Worm (Caenorhabditis elegans) whole organism, L1 larva: ENCODE measurements around the gene Y116F11B.2.

Source experiments
- alr-1 ChIP-seq: fragments of 200-800 bp; sonication (Bioruptor generic); optimal IDR thresholded peaks from 2 replicates; lab custom pipeline; 2018; ENCODE audit warnings: borderline replicate concordance, mild to moderate bottlenecking, missing genetic modification characterization, missing compliant biosample characterization
- aly-2 ChIP-seq: fragments of 150-350 bp; optimal IDR thresholded peaks from 2 replicates; lab custom pipeline; 2014; ENCODE audit warnings: missing biosample characterization, missing genetic modification characterization
- blmp-1 ChIP-seq: fragments of 150-350 bp; optimal IDR thresholded peaks from 2 replicates; lab custom pipeline; 2014; ENCODE audit warnings: missing biosample characterization, missing genetic modification characterization
- ceh-82 ChIP-seq, 3 experiments: fragments of 150-350 bp in 1 of 3; sonication (generic microtip) in 2 of 3; optimal IDR thresholded peaks; 2 replicates each; lab custom pipeline; 2014 to 2017; ENCODE audit warnings: missing biosample characterization in 3 of 3, missing genetic modification characterization in 3 of 3
- ceh-90 ChIP-seq: sonication (generic microtip); optimal IDR thresholded peaks from 2 replicates; lab custom pipeline; 2016; ENCODE audit warnings: missing genetic modification characterization, missing compliant biosample characterization
- dpl-1 ChIP-seq, 3 experiments: fragments of 150-350 bp in 2 of 3; sonication (generic microtip) in 1 of 3; optimal IDR thresholded peaks; 2 replicates each; lab custom pipeline; 2014 to 2017; ENCODE audit warnings: missing biosample characterization in 3 of 3, missing genetic modification characterization in 3 of 3, missing genetic modification reagents in 3 of 3
- dsc-1 ChIP-seq: sonication (generic microtip); optimal IDR thresholded peaks from 2 replicates; lab custom pipeline; 2016; ENCODE audit warnings: mild to moderate bottlenecking, missing genetic modification characterization, missing compliant biosample characterization
- egl-27 ChIP-seq, 2 experiments: fragments of 150-350 bp in 1 of 2; sonication (generic microtip); optimal IDR thresholded peaks; 3 replicates each; lab custom pipeline; 2017 to 2018; ENCODE audit warnings: missing biosample characterization in 2 of 2, missing genetic modification characterization in 2 of 2, missing genetic modification reagents in 2 of 2
- elt-2 ChIP-seq: sonication (generic microtip); optimal IDR thresholded peaks from 2 replicates; lab custom pipeline; 2016; ENCODE audit warnings: missing genetic modification characterization, mild to moderate bottlenecking, inconsistent platforms, missing compliant biosample characterization, missing genetic modification reagents
- fkh-10 ChIP-seq: sonication (generic microtip); optimal IDR thresholded peaks from 2 replicates; lab custom pipeline; 2017; ENCODE audit warnings: missing biosample characterization, missing genetic modification reagents, missing genetic modification characterization
- fkh-4 ChIP-seq: sonication (generic microtip); optimal IDR thresholded peaks from 2 replicates; lab custom pipeline; 2016; ENCODE audit warnings: missing compliant biosample characterization, missing genetic modification characterization, borderline replicate concordance
- fos-1 ChIP-seq: fragments of 150-350 bp; optimal IDR thresholded peaks from 2 replicates; lab custom pipeline; 2014; ENCODE audit warnings: missing biosample characterization, missing genetic modification characterization
- grh-1 ChIP-seq: fragments of 200-800 bp; sonication (Bioruptor generic); IDR thresholded peaks from 2 replicates; pipeline ENCODE4 v1.3.6; 2022; ENCODE audit warnings: missing genetic modification reagents, missing genetic modification characterization, missing compliant biosample characterization
- hlh-17 ChIP-seq: fragments of 200-800 bp; sonication (Bioruptor generic); optimal IDR thresholded peaks from 2 replicates; lab custom pipeline; 2018; ENCODE audit warnings: missing genetic modification characterization, mild to moderate bottlenecking, missing compliant biosample characterization, moderate library complexity, borderline replicate concordance
- hlh-4 ChIP-seq: sonication (generic microtip); optimal IDR thresholded peaks from 2 replicates; lab custom pipeline; 2016; ENCODE audit warnings: mild to moderate bottlenecking, missing genetic modification characterization, missing compliant biosample characterization
- lin-13 ChIP-seq: fragments of 150-350 bp; optimal IDR thresholded peaks from 2 replicates; lab custom pipeline; 2014; ENCODE audit warnings: missing biosample characterization, missing genetic modification reagents, missing genetic modification characterization
- lin-15B ChIP-seq: fragments of 150-350 bp; sonication (generic microtip); optimal IDR thresholded peaks from 3 replicates; lab custom pipeline; 2014; ENCODE audit warnings: missing biosample characterization, missing genetic modification characterization
- lin-35 ChIP-seq, 2 experiments: fragments of 150-350 bp; optimal IDR thresholded peaks; 2 replicates each; lab custom pipeline; 2014; ENCODE audit warnings: missing biosample characterization in 2 of 2, missing genetic modification characterization in 2 of 2, missing genetic modification reagents in 2 of 2
- lir-3 ChIP-seq: sonication (generic microtip); optimal IDR thresholded peaks from 2 replicates; lab custom pipeline; 2016; ENCODE audit warnings: mild to moderate bottlenecking, missing genetic modification characterization, moderate library complexity, missing compliant biosample characterization; ENCODE audit not compliant: poor library complexity
- lsy-2 ChIP-seq, 2 experiments: fragments of 150-350 bp; optimal IDR thresholded peaks; 2 replicates each; lab custom pipeline; 2014; ENCODE audit warnings: missing biosample characterization in 2 of 2, missing genetic modification characterization in 2 of 2
- mab-9 ChIP-seq: fragments of 200-800 bp; sonication (Bioruptor generic); IDR thresholded peaks from 2 replicates; pipeline ENCODE4 v1.3.6; 2022; ENCODE audit warnings: missing genetic modification reagents, missing genetic modification characterization, missing compliant biosample characterization
- mep-1 ChIP-seq: fragments of 150-350 bp; optimal IDR thresholded peaks from 2 replicates; lab custom pipeline; 2014; ENCODE audit warnings: missing biosample characterization, missing genetic modification characterization
- nhr-11 ChIP-seq: fragments of 150-350 bp; optimal IDR thresholded peaks from 2 replicates; lab custom pipeline; 2014; ENCODE audit warnings: missing biosample characterization, missing genetic modification characterization
- nhr-12 ChIP-seq: sonication (generic microtip); optimal IDR thresholded peaks from 2 replicates; lab custom pipeline; 2017; ENCODE audit warnings: missing biosample characterization, missing genetic modification characterization
- nhr-71 ChIP-seq: sonication (generic microtip); optimal IDR thresholded peaks from 2 replicates; lab custom pipeline; 2016; ENCODE audit warnings: mild to moderate bottlenecking, missing genetic modification characterization, moderate library complexity, missing compliant biosample characterization
- nhr-76 ChIP-seq: sonication (generic microtip); optimal IDR thresholded peaks from 2 replicates; lab custom pipeline; 2017; ENCODE audit warnings: missing biosample characterization, missing genetic modification characterization
- nhr-77 ChIP-seq: fragments of 150-350 bp; optimal IDR thresholded peaks from 2 replicates; lab custom pipeline; 2014; ENCODE audit warnings: missing biosample characterization, missing genetic modification characterization
- nhr-90 ChIP-seq: sonication (generic microtip); optimal IDR thresholded peaks from 2 replicates; lab custom pipeline; 2016; ENCODE audit warnings: mild to moderate bottlenecking, missing genetic modification characterization, missing compliant biosample characterization; ENCODE audit not compliant: poor library complexity
- pax-3 ChIP-seq: fragments of 200-800 bp; sonication (Bioruptor generic); optimal IDR thresholded peaks from 2 replicates; lab custom pipeline; 2018; ENCODE audit warnings: mild to moderate bottlenecking, missing genetic modification characterization, moderate library complexity, missing compliant biosample characterization
- sptf-1 ChIP-seq: fragments of 150-350 bp; optimal IDR thresholded peaks from 2 replicates; lab custom pipeline; 2014; ENCODE audit warnings: missing biosample characterization, missing genetic modification characterization
- sup-37 ChIP-seq: fragments of 200-800 bp; sonication (Bioruptor generic); optimal IDR thresholded peaks from 2 replicates; lab custom pipeline; 2018; ENCODE audit warnings: mild to moderate bottlenecking, missing genetic modification characterization, missing compliant biosample characterization
- swsn-7 ChIP-seq: sonication (generic microtip); optimal IDR thresholded peaks from 2 replicates; lab custom pipeline; 2016; ENCODE audit warnings: missing genetic modification characterization, missing compliant biosample characterization
- tbx-2 ChIP-seq: sonication (generic microtip); optimal IDR thresholded peaks from 2 replicates; lab custom pipeline; 2016; ENCODE audit warnings: missing genetic modification characterization, missing compliant biosample characterization
- tlp-1 ChIP-seq: fragments of 150-350 bp; optimal IDR thresholded peaks from 2 replicates; lab custom pipeline; 2014; ENCODE audit warnings: missing biosample characterization, missing genetic modification characterization
- unc-30 ChIP-seq: sonication (generic microtip); optimal IDR thresholded peaks from 2 replicates; lab custom pipeline; 2017; ENCODE audit warnings: missing biosample characterization, missing genetic modification characterization
- unc-86 ChIP-seq: sonication (generic microtip); optimal IDR thresholded peaks from 2 replicates; lab custom pipeline; 2016; ENCODE audit warnings: missing genetic modification characterization, missing compliant biosample characterization
- vab-15 ChIP-seq: sonication (generic microtip); optimal IDR thresholded peaks from 2 replicates; lab custom pipeline; 2017; ENCODE audit warnings: missing genotype, mild to moderate bottlenecking, missing genetic modification characterization, missing compliant biosample characterization

Y116F11B.2 gene

DNA sequence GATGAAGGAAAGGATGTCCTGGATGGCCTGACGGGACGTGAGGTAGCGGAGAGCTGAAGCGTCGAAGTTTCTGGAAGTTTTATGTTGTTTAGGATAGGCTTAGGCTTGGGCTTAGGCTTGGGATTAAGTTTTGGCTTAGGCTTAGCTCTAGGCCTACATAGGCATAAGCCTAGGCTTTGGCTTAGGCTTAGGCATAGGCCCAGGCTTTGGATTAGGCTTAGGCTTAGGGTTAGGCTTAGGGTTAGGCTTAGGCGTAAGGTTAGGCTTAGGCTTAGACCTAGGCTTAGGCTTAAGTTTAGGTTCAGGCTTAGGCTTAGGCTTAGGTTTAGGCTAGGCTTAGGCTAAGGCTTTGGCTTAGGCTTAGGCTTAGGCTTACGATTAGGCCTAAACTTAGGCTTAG is 28.3 kb upstream of the Y116F11B.2 start:
- TF ChIP-seq fkh-4 (tag; lab: Kevin White, UChicago) (no peak), lin-35 (GFP tag; optimal IDR thresholded peaks at IDR 0.05; lab: Kevin White, UChicago) (no peak), pax-3 (tag; lab: Kevin White, UChicago) (no peak), dsc-1 (no peak), elt-2 (tag; lab: Kevin White, UChicago) (no peak), hlh-4 (tag; lab: Kevin White, UChicago) (no peak), fkh-10 (GFP tag; lab: Kevin White, UChicago) (no peak), hlh-17 (GFP tag; lab: Kevin White, UChicago) (no peak), ceh-82 (tag; optimal IDR thresholded peaks at IDR 0.05; lab: Kevin White, UChicago) (no peak), dpl-1 (GFP tag; optimal IDR thresholded peaks at IDR 0.05; lab: Kevin White, UChicago) (no peak), sup-37 (GFP tag; lab: Kevin White, UChicago) (no peak), nhr-90 (tag; lab: Kevin White, UChicago) (no peak), grh-1 (no peak), aly-2 (tag; lab: Kevin White, UChicago) (no peak), mep-1 (tag; lab: Kevin White, UChicago) (no peak), nhr-76 (tag; lab: Kevin White, UChicago) (no peak), tbx-2 (no peak), blmp-1 (no peak), nhr-77 (tag; lab: Kevin White, UChicago) (no peak), unc-30 (tag; lab: Kevin White, UChicago) (no peak)

DNA sequence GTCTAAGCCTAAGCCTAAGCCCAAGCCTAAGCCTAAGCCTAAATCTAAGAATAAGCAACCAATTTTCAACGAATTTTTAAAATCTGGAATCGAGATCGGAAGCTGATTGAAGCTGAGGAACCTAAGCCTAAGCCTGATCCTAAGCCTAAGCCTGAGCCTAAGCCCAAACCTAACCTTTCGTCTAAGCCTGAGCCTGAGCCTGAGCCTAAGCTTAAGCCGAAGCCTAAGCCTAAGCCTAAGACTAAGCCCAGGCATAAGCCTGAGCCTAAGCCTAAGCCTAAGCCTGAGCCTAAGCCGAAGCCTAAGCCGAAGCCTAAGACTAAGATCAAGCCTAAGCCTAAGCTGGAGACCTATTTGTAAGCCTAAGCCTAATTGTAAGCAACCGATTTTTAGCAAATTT is 26.5 kb upstream of the Y116F11B.2 start:
- TF ChIP-seq lin-13, result no peak
- no peak for TF ChIP-seq swsn-7
- no peak for TF ChIP-seq tlp-1
- no peak for TF ChIP-seq unc-86 (tag; lab: Kevin White, UChicago)
- no peak for TF ChIP-seq nhr-90 (tag; lab: Kevin White, UChicago)
- TF ChIP-seq sptf-1 (tag; lab: Kevin White, UChicago), result no peak
- TF ChIP-seq nhr-71, result no peak
- TF ChIP-seq fos-1 (tag; lab: Kevin White, UChicago), result no peak
- TF ChIP-seq lir-3 (tag; lab: Kevin White, UChicago), result no peak
- no peak for TF ChIP-seq vab-15
- no peak for TF ChIP-seq fkh-4 (tag; lab: Kevin White, UChicago)
- TF ChIP-seq egl-27 (tag; optimal IDR thresholded peaks at IDR 0.05; lab: Kevin White, UChicago), result no peak
- no peak for TF ChIP-seq nhr-77 (tag; lab: Kevin White, UChicago)
- TF ChIP-seq, all 84 proteins: peak for 0

DNA sequence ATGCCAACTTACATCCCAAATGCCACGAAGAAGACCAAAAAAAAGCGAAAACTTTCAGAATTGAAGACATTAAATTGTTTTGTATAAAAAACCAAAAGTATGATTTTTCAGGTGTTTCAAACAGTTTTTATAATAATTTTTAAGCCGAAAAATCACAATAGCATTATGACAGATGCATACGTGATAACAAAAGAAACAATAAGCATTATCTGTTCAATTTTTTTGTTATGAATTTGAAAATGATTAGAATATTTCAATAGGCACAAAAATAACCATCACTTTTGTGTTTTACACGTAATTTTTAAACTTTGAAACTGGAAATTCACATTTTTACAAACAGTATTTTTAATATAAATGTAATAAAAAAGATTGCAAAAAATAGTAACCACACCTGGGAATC is 21.2 kb upstream of the Y116F11B.2 start, which contains the start of gene Y116F11B.17:
Gene Y116F11B.17, minus strand, starts transcription at position 101 of the 400 bp plus-strand sequence.
- TF ChIP-seq mab-9 (GFP tag; lab: Robert Waterston, UW) (no peak), ceh-90 (no peak)

DNA sequence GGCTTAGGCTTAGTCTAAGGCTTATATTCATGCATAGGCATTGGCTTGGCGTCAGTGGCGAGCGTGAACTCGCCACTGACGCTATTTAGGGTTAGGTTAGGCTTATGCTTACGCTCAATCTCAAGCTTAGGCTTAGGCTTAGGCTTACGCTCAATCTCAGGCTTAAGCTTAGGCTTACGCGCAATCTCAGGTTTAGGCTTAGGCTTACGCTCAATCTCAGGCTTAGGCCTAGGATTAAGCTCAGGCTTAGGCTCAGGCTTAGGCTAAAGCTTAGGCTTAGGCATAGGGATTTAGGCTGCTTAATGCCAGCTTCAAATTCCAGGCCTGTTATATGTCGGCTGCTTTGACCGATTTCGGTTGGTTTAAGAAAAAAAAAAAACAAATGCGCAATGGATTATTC is 19.2 kb upstream of the Y116F11B.2 start:
- TF ChIP-seq lsy-2 (tag; optimal IDR thresholded peaks at IDR 0.05; lab: Kevin White, UChicago) (no peak), lin-13 (no peak), nhr-71 (no peak), ceh-90 (no peak), grh-1 (no peak), lin-15B (tag; lab: Kevin White, UChicago) (no peak), elt-2 (tag; lab: Kevin White, UChicago) (no peak), nhr-12 (tag; lab: Kevin White, UChicago) (no peak), nhr-11 (tag; lab: Kevin White, UChicago) (no peak), alr-1 (tag; lab: Kevin White, UChicago) (no peak)
